Worm (Caenorhabditis elegans): ENCODE results near the gene W01D2.6.

ce11 chrII:14843016-14843415 is 34.2 kb downstream of the W01D2.6 start, which contains the start of gene cdh-7:
- TF ChIP-seq unc-62 (GFP tag; optimal IDR thresholded peaks at IDR 0.05) (no peak), nhr-237 (tag; optimal IDR thresholded peaks at IDR 0.05) (no peak), nhr-11 (tag; optimal IDR thresholded peaks at IDR 0.05) (no peak), ceh-82 (tag; optimal IDR thresholded peaks at IDR 0.05) (no peak), lsy-2 (tag; optimal IDR thresholded peaks at IDR 0.05) (no peak), ama-1 (optimal IDR thresholded peaks at IDR 0.05) (no peak), nhr-6 (tag; optimal IDR thresholded peaks at IDR 0.05) (no peak), nhr-77 (tag; optimal IDR thresholded peaks at IDR 0.05) (no peak), ztf-11 (tag; optimal IDR thresholded peaks at IDR 0.05) (no peak), alr-1 (tag; optimal IDR thresholded peaks at IDR 0.05) (no peak)

Measured in whole organism, L2 larva.